Worm (Caenorhabditis elegans) whole organism, late embryonic: ENCODE results near the gene R01E6.7.
A peak's percentile ranks its signal among the peaks of the same experiment; 100 is the strongest.

Experiments
- C38D4.7 ChIP-seq: fragments of 200-800 bp; sonication (Bioruptor generic); optimal IDR thresholded peaks from 2 replicates; lab custom pipeline; 2018; ENCODE audit warnings: mild to moderate bottlenecking, missing genetic modification characterization, moderate library complexity, missing compliant biosample characterization
- F13H6.1 ChIP-seq: sonication (generic microtip); optimal IDR thresholded peaks from 2 replicates; lab custom pipeline; 2016; ENCODE audit warnings: missing genetic modification characterization, missing compliant biosample characterization
- K02D7.2 ChIP-seq: sonication (generic microtip); optimal IDR thresholded peaks from 2 replicates; lab custom pipeline; 2017; ENCODE audit warnings: mild to moderate bottlenecking, missing genetic modification characterization, missing compliant biosample characterization
- K09A11.1 ChIP-seq: sonication (generic microtip); optimal IDR thresholded peaks from 2 replicates; lab custom pipeline; 2017; ENCODE audit warnings: antibody characterized with exemption, mild to moderate bottlenecking, missing genetic modification characterization, missing compliant biosample characterization; ENCODE audit not compliant: insufficient read depth
- T23F11.4 ChIP-seq: fragments of 200-800 bp; sonication (Bioruptor generic); optimal IDR thresholded peaks from 2 replicates; lab custom pipeline; 2018; ENCODE audit warnings: mild to moderate bottlenecking, missing genetic modification characterization, missing compliant biosample characterization
- Y22D7AL.16 ChIP-seq: sonication (generic microtip); optimal IDR thresholded peaks from 2 replicates; lab custom pipeline; 2016; ENCODE audit warnings: missing genetic modification characterization, missing compliant biosample characterization
- ahr-1 ChIP-seq: sonication (generic microtip); optimal IDR thresholded peaks from 2 replicates; lab custom pipeline; 2016; ENCODE audit warnings: missing genetic modification characterization, missing compliant biosample characterization
- ama-1 ChIP-seq: fragments of 150-350 bp; optimal IDR thresholded peaks from 2 replicates; lab custom pipeline; 2014
- ceh-14 ChIP-seq: sonication (generic microtip); optimal IDR thresholded peaks from 2 replicates; lab custom pipeline; 2016; ENCODE audit warnings: missing genotype, missing genetic modification characterization, missing compliant biosample characterization
- ceh-19 ChIP-seq: fragments of 200-800 bp; sonication (Bioruptor generic); optimal IDR thresholded peaks from 2 replicates; lab custom pipeline; 2018; ENCODE audit warnings: mild to moderate bottlenecking, missing genetic modification characterization, missing compliant biosample characterization
- ceh-2 ChIP-seq: sonication (generic microtip); optimal IDR thresholded peaks from 2 replicates; lab custom pipeline; 2016; ENCODE audit warnings: missing genotype, missing genetic modification characterization, missing compliant biosample characterization
- ceh-22 ChIP-seq: sonication (generic microtip); optimal IDR thresholded peaks from 2 replicates; lab custom pipeline; 2017; ENCODE audit warnings: missing biosample characterization, missing genetic modification characterization
- ceh-30 ChIP-seq: fragments of 150-350 bp; optimal IDR thresholded peaks from 2 replicates; lab custom pipeline; 2014; ENCODE audit warnings: missing biosample characterization, missing genetic modification characterization
- ceh-31 ChIP-seq: sonication (generic microtip); optimal IDR thresholded peaks from 2 replicates; lab custom pipeline; 2016; ENCODE audit warnings: missing genetic modification characterization, missing compliant biosample characterization
- ceh-34 ChIP-seq: sonication (generic microtip); optimal IDR thresholded peaks from 2 replicates; lab custom pipeline; 2016; ENCODE audit warnings: mild to moderate bottlenecking, missing genetic modification characterization, missing compliant biosample characterization
- ceh-45 ChIP-seq: fragments of 200-800 bp; sonication (Bioruptor generic); IDR thresholded peaks from 2 replicates; pipeline ENCODE4 v1.3.6; 2022; ENCODE audit warnings: missing genetic modification reagents, missing genetic modification characterization, missing compliant biosample characterization
- ceh-48 ChIP-seq: sonication (generic microtip); optimal IDR thresholded peaks from 2 replicates; lab custom pipeline; 2016; ENCODE audit warnings: missing genetic modification characterization, inconsistent platforms, missing compliant biosample characterization
- ceh-6 ChIP-seq: fragments of 200-800 bp; sonication (Bioruptor generic); optimal IDR thresholded peaks from 2 replicates; lab custom pipeline; 2018; ENCODE audit warnings: mild to moderate bottlenecking, missing genetic modification characterization, missing compliant biosample characterization
- che-1 ChIP-seq: sonication (generic microtip); optimal IDR thresholded peaks from 2 replicates; lab custom pipeline; 2016; ENCODE audit warnings: mild to moderate bottlenecking, missing genetic modification characterization, missing compliant biosample characterization
- dmd-4 ChIP-seq: sonication (generic microtip); optimal IDR thresholded peaks from 2 replicates; lab custom pipeline; 2016; ENCODE audit warnings: borderline replicate concordance, missing genetic modification characterization, missing compliant biosample characterization
- dve-1 ChIP-seq: sonication (generic microtip); optimal IDR thresholded peaks from 2 replicates; lab custom pipeline; 2017; ENCODE audit warnings: antibody characterized with exemption, mild to moderate bottlenecking, missing genetic modification characterization, missing compliant biosample characterization
- elt-2 ChIP-seq: sonication (generic microtip); optimal IDR thresholded peaks from 2 replicates; lab custom pipeline; 2016; ENCODE audit warnings: missing genetic modification reagents, missing genetic modification characterization, missing compliant biosample characterization
- elt-4 ChIP-seq: sonication (generic microtip); optimal IDR thresholded peaks from 2 replicates; lab custom pipeline; 2016; ENCODE audit warnings: missing genetic modification characterization, missing compliant biosample characterization
- ets-4 ChIP-seq: sonication (generic microtip); optimal IDR thresholded peaks from 2 replicates; lab custom pipeline; 2016; ENCODE audit warnings: missing genetic modification characterization, missing compliant biosample characterization
- eyg-1 ChIP-seq: sonication (generic microtip); optimal IDR thresholded peaks from 2 replicates; lab custom pipeline; 2016; ENCODE audit warnings: missing genotype, missing genetic modification characterization, missing compliant biosample characterization
- fax-1 ChIP-seq: sonication (generic microtip); optimal IDR thresholded peaks from 2 replicates; lab custom pipeline; 2016; ENCODE audit warnings: missing genotype, missing genetic modification characterization, missing compliant biosample characterization
- fkh-6 ChIP-seq: sonication (generic microtip); optimal IDR thresholded peaks from 2 replicates; lab custom pipeline; 2016; ENCODE audit warnings: missing genetic modification characterization, missing compliant biosample characterization
- hlh-13 ChIP-seq: fragments of 200-800 bp; sonication (Bioruptor generic); optimal IDR thresholded peaks from 2 replicates; lab custom pipeline; 2018; ENCODE audit warnings: mild to moderate bottlenecking, missing genetic modification characterization, missing compliant biosample characterization
- hlh-15 ChIP-seq: sonication (generic microtip); optimal IDR thresholded peaks from 2 replicates; lab custom pipeline; 2016; ENCODE audit warnings: missing genetic modification characterization, missing compliant biosample characterization
- hlh-30 ChIP-seq: sonication (generic microtip); optimal IDR thresholded peaks from 2 replicates; lab custom pipeline; 2017; ENCODE audit warnings: antibody characterized with exemption, missing genetic modification characterization, missing compliant biosample characterization; ENCODE audit not compliant: insufficient read depth
- hlh-6 ChIP-seq: sonication (generic microtip); optimal IDR thresholded peaks from 2 replicates; lab custom pipeline; 2016; ENCODE audit warnings: missing genotype, missing genetic modification characterization, missing compliant biosample characterization
- lim-6 ChIP-seq: sonication (generic microtip); optimal IDR thresholded peaks from 2 replicates; lab custom pipeline; 2016; ENCODE audit warnings: missing genetic modification characterization, missing compliant biosample characterization
- lin-11 ChIP-seq: fragments of 200-800 bp; sonication (Bioruptor generic); optimal IDR thresholded peaks from 2 replicates; lab custom pipeline; 2018; ENCODE audit warnings: mild to moderate bottlenecking, missing genetic modification characterization, missing compliant biosample characterization
- madf-2 ChIP-seq: sonication (generic microtip); optimal IDR thresholded peaks from 2 replicates; lab custom pipeline; 2017; ENCODE audit warnings: missing genetic modification characterization, missing compliant biosample characterization
- mec-3 ChIP-seq: sonication (generic microtip); optimal IDR thresholded peaks from 2 replicates; lab custom pipeline; 2016; ENCODE audit warnings: borderline replicate concordance, missing genetic modification characterization, missing compliant biosample characterization
- nhr-232 ChIP-seq: sonication (generic microtip); optimal IDR thresholded peaks from 2 replicates; lab custom pipeline; 2016; ENCODE audit warnings: missing genetic modification characterization, missing compliant biosample characterization
- odd-2 ChIP-seq: sonication (generic microtip); optimal IDR thresholded peaks from 2 replicates; lab custom pipeline; 2017; ENCODE audit warnings: antibody characterized with exemption, mild to moderate bottlenecking, missing genetic modification characterization, missing compliant biosample characterization
- pat-9 ChIP-seq: fragments of 200-800 bp; sonication (Bioruptor generic); optimal IDR thresholded peaks from 2 replicates; lab custom pipeline; 2018; ENCODE audit warnings: mild to moderate bottlenecking, missing genetic modification characterization, moderate library complexity, missing compliant biosample characterization
- pax-1 ChIP-seq: fragments of 150-350 bp; optimal IDR thresholded peaks from 2 replicates; lab custom pipeline; 2014; ENCODE audit warnings: missing biosample characterization, missing genetic modification characterization
- pha-2 ChIP-seq: sonication (generic microtip); optimal IDR thresholded peaks from 2 replicates; lab custom pipeline; 2017; ENCODE audit warnings: mild to moderate bottlenecking, missing genetic modification characterization, missing compliant biosample characterization
- pqm-1 ChIP-seq: sonication (generic microtip); optimal IDR thresholded peaks from 2 replicates; lab custom pipeline; 2016; ENCODE audit warnings: missing genetic modification characterization, missing compliant biosample characterization
- ref-2 ChIP-seq: sonication (generic microtip); optimal IDR thresholded peaks from 2 replicates; lab custom pipeline; 2016; ENCODE audit warnings: missing genetic modification characterization, missing compliant biosample characterization
- rnt-1 ChIP-seq: sonication (generic microtip); optimal IDR thresholded peaks from 2 replicates; lab custom pipeline; 2016; ENCODE audit warnings: missing genetic modification characterization, missing compliant biosample characterization
- sox-2 ChIP-seq: fragments of 200-800 bp; sonication (Bioruptor generic); IDR thresholded peaks from 2 replicates; pipeline ENCODE4 v1.3.6; 2022; ENCODE audit warnings: missing genetic modification reagents, missing genetic modification characterization, missing compliant biosample characterization
- sox-4 ChIP-seq: sonication (generic microtip); optimal IDR thresholded peaks from 2 replicates; lab custom pipeline; 2017; ENCODE audit warnings: mild to moderate bottlenecking, missing genetic modification characterization, inconsistent platforms, missing compliant biosample characterization
- syd-9 ChIP-seq: sonication (generic microtip); optimal IDR thresholded peaks from 2 replicates; lab custom pipeline; 2016; ENCODE audit warnings: mild to moderate bottlenecking, missing genetic modification characterization, moderate library complexity, missing compliant biosample characterization
- tbx-2 ChIP-seq: sonication (generic microtip); optimal IDR thresholded peaks from 2 replicates; lab custom pipeline; 2016; ENCODE audit warnings: missing genetic modification characterization, missing compliant biosample characterization
- tbx-7 ChIP-seq: sonication (generic microtip); optimal IDR thresholded peaks from 2 replicates; lab custom pipeline; 2016; ENCODE audit warnings: missing genotype, missing genetic modification characterization, missing compliant biosample characterization
- unc-3 ChIP-seq, 2 experiments: fragments of 200-800 bp in 1 of 2; sonication (Bioruptor generic) in 1 of 2; sonication (generic microtip) in 1 of 2; conservative IDR thresholded peaks in 1 of 2; optimal IDR thresholded peaks in 1 of 2; 2 replicates each; pipeline versions ENCODE4 v1.3.6 to Lab custom; 2016 to 2022; ENCODE audit warnings: missing compliant biosample characterization in 2 of 2, missing genetic modification characterization in 2 of 2, missing genetic modification reagents in 1 of 2
- unc-42 ChIP-seq: sonication (generic microtip); optimal IDR thresholded peaks from 2 replicates; lab custom pipeline; 2016; ENCODE audit warnings: missing genotype, missing genetic modification characterization, missing compliant biosample characterization
- unc-55 ChIP-seq: sonication (generic microtip); optimal IDR thresholded peaks from 2 replicates; lab custom pipeline; 2017; ENCODE audit warnings: missing biosample characterization, missing genetic modification reagents, missing genetic modification characterization
- zip-5 ChIP-seq: sonication (generic microtip); optimal IDR thresholded peaks from 2 replicates; lab custom pipeline; 2016; ENCODE audit warnings: missing genetic modification characterization, missing compliant biosample characterization
- ztf-16 ChIP-seq: sonication (generic microtip); optimal IDR thresholded peaks from 2 replicates; lab custom pipeline; 2017; ENCODE audit warnings: missing genetic modification characterization, missing compliant biosample characterization

R01E6.7 gene

ce11 chrX:13583895-13584344, 14.2 kb upstream of the R01E6.7 start:
- TF ChIP-seq K02D7.2 (tag; lab: Kevin White, UChicago) (no peak), C38D4.7 (GFP tag; lab: Kevin White, UChicago) (no peak), syd-9 (tag; lab: Kevin White, UChicago) (no peak), sox-4 (tag; lab: Kevin White, UChicago) (peak; percentile 25), ztf-16 (tag; lab: Kevin White, UChicago) (no peak), ceh-6 (peak; percentile 44), ceh-48 (tag; lab: Kevin White, UChicago) (peak; percentile 55), dve-1 (tag; lab: Kevin White, UChicago) (no peak), ceh-31 (tag; lab: Kevin White, UChicago) (peak; percentile 73), ceh-30 (tag; lab: Kevin White, UChicago) (no peak), ceh-2 (tag; lab: Kevin White, UChicago) (peak; percentile 37), odd-2 (tag; lab: Kevin White, UChicago) (no peak), che-1 (tag; lab: Kevin White, UChicago) (no peak), pat-9 (no peak), pha-2 (tag; lab: Kevin White, UChicago) (no peak), fax-1 (tag; lab: Kevin White, UChicago) (no peak), hlh-6 (peak; percentile 70), hlh-13 (GFP tag; lab: Kevin White, UChicago) (no peak), pax-1 (tag; lab: Kevin White, UChicago) (no peak), hlh-30 (tag; lab: Kevin White, UChicago) (peak; percentile 46), lin-11 (tag; lab: Kevin White, UChicago) (no peak), sox-2 (no peak; the same call in 1 of the 2 replicates), T23F11.4 (GFP tag; lab: Kevin White, UChicago) (peak; percentile 54), tbx-7 (tag; lab: Kevin White, UChicago) (no peak), K09A11.1 (tag; lab: Kevin White, UChicago) (no peak), Y22D7AL.16 (tag; lab: Kevin White, UChicago) (no peak), rnt-1 (tag; lab: Kevin White, UChicago) (peak; percentile 57), fkh-6 (no peak), ceh-14 (tag; lab: Kevin White, UChicago) (peak; percentile 2), tbx-2 (tag; lab: Kevin White, UChicago) (peak; percentile 86), zip-5 (tag; lab: Kevin White, UChicago) (no peak), ama-1 (lab: Kevin White, UChicago) (no peak), F13H6.1 (tag; lab: Kevin White, UChicago) (peak; percentile 23), mec-3 (tag; lab: Kevin White, UChicago) (no peak), lim-6 (no peak), ceh-34 (tag; lab: Kevin White, UChicago) (peak; percentile 43), ref-2 (tag; lab: Kevin White, UChicago) (peak; percentile 90), ets-4 (tag; lab: Kevin White, UChicago) (no peak), unc-55 (GFP tag; lab: Kevin White, UChicago) (no peak), ahr-1 (tag; lab: Kevin White, UChicago) (no peak), elt-2 (tag; lab: Kevin White, UChicago) (peak; percentile 20), unc-3 (GFP tag; conservative IDR thresholded peaks at IDR 0.05; lab: Robert Waterston, UW) (no peak), unc-3 (tag; optimal IDR thresholded peaks at IDR 0.05; lab: Kevin White, UChicago) (no peak), ceh-19 (GFP tag; lab: Kevin White, UChicago) (no peak), hlh-15 (no peak), nhr-232 (peak; percentile 25), ceh-22 (peak; percentile 52), elt-4 (tag; lab: Kevin White, UChicago) (no peak), madf-2 (tag; lab: Kevin White, UChicago) (peak; percentile 34), dmd-4 (tag; lab: Kevin White, UChicago) (no peak), eyg-1 (tag; lab: Kevin White, UChicago) (peak; percentile 16), pqm-1 (tag; lab: Kevin White, UChicago) (no peak), unc-42 (tag; lab: Kevin White, UChicago) (no peak), ceh-45 (GFP tag; lab: Robert Waterston, UW) (no peak)
